4 worm cellular contexts compared by ENCODE assay signal in genomic region chrIII:623754-624153, ce11.
TF ChIP-seq lines count a peak whose summit lies in the region.

No protein-coding gene starts in this region.

TF ChIP-seq in whole organism, L2 larva, 48 proteins besides CTCF, POLR2A, EP300 and RAD21 (continued from another document):
- peak; percentile 84 for TF ChIP-seq nhr-21 (tag; optimal IDR thresholded peaks at IDR 0.05; lab: Kevin White, UChicago)
- no peak for TF ChIP-seq dmd-4 (tag; optimal IDR thresholded peaks at IDR 0.05; lab: Kevin White, UChicago)
- no peak for TF ChIP-seq ceh-16 (tag; optimal IDR thresholded peaks at IDR 0.05; lab: Kevin White, UChicago)
- TF ChIP-seq lin-11 (tag; optimal IDR thresholded peaks at IDR 0.05; lab: Kevin White, UChicago), result peak; percentile 85
- peak; percentile 95 for TF ChIP-seq F13H6.1 (tag; optimal IDR thresholded peaks at IDR 0.05; lab: Kevin White, UChicago)
- TF ChIP-seq nhr-77 (tag; optimal IDR thresholded peaks at IDR 0.05; lab: Kevin White, UChicago), result no peak
- TF ChIP-seq mbf-1 (tag; optimal IDR thresholded peaks at IDR 0.05; lab: Kevin White, UChicago), result no peak
- peak; percentile 86 for TF ChIP-seq zag-1 (tag; optimal IDR thresholded peaks at IDR 0.05; lab: Kevin White, UChicago)
- no peak for TF ChIP-seq ztf-1 (GFP tag; conservative IDR thresholded peaks at IDR 0.05; lab: Robert Waterston, UW)
- TF ChIP-seq Y55F3AM.14 (GFP tag; optimal IDR thresholded peaks at IDR 0.05; lab: Kevin White, UChicago), result peak; percentile 59
- peak; percentile 30 for TF ChIP-seq nhr-6 (tag; optimal IDR thresholded peaks at IDR 0.05; lab: Kevin White, UChicago)
- TF ChIP-seq nhr-10 (tag; optimal IDR thresholded peaks at IDR 0.05; lab: Kevin White, UChicago), result no peak
- peak; percentile 83 for TF ChIP-seq sma-3 (GFP tag; optimal IDR thresholded peaks at IDR 0.05; lab: Kevin White, UChicago)
- peak; percentile 24 for TF ChIP-seq blmp-1 (tag; optimal IDR thresholded peaks at IDR 0.05; lab: Kevin White, UChicago; ENCODE audit: insufficient read depth)
- peak; percentile 60 for TF ChIP-seq ztf-4 (tag; optimal IDR thresholded peaks at IDR 0.05; lab: Kevin White, UChicago)
- TF ChIP-seq aly-2 (tag; optimal IDR thresholded peaks at IDR 0.05; lab: Kevin White, UChicago), result no peak
- no peak for TF ChIP-seq ceh-82 (tag; optimal IDR thresholded peaks at IDR 0.05; lab: Kevin White, UChicago)
- peak; percentile 77 for TF ChIP-seq lin-13 (GFP tag; optimal IDR thresholded peaks at IDR 0.05; lab: Kevin White, UChicago)
- no peak for TF ChIP-seq elt-3 (tag; optimal IDR thresholded peaks at IDR 0.05; lab: Kevin White, UChicago)
- peak; percentile 22 for TF ChIP-seq ama-1 (optimal IDR thresholded peaks at IDR 0.05; lab: Kevin White, UChicago)
- TF ChIP-seq nhr-237 (tag; optimal IDR thresholded peaks at IDR 0.05; lab: Kevin White, UChicago), result no peak
- no peak for TF ChIP-seq nhr-23 (tag; optimal IDR thresholded peaks at IDR 0.05; lab: Kevin White, UChicago)
- peak; percentile 73 for TF ChIP-seq gmeb-1 (tag; optimal IDR thresholded peaks at IDR 0.05; lab: Kevin White, UChicago)
- no peak for TF ChIP-seq ZK546.5 (tag; optimal IDR thresholded peaks at IDR 0.05; lab: Kevin White, UChicago)
- no peak for TF ChIP-seq skn-1 (tag; optimal IDR thresholded peaks at IDR 0.05; lab: Kevin White, UChicago)
- TF ChIP-seq nhr-129 (tag; optimal IDR thresholded peaks at IDR 0.05; lab: Kevin White, UChicago), result peak; percentile 92

TF ChIP-seq in whole organism, L4 larva, 104 proteins besides CTCF, POLR2A, EP300 and RAD21 (continued from another document and continues in another):
- TF ChIP-seq ZK337.2 (GFP tag; IDR thresholded peaks at IDR 0.05; lab: Robert Waterston, UW), result no peak
- peak; percentile 90 for TF ChIP-seq nhr-6 (tag; optimal IDR thresholded peaks at IDR 0.05; lab: Kevin White, UChicago)
- TF ChIP-seq aly-2 (tag; optimal IDR thresholded peaks at IDR 0.05; lab: Kevin White, UChicago), result no peak
- no peak for TF ChIP-seq ama-1 (optimal IDR thresholded peaks at IDR 0.05; lab: Kevin White, UChicago)
- no peak for TF ChIP-seq daf-19 (GFP tag; conservative IDR thresholded peaks at IDR 0.05; lab: Robert Waterston, UW)
- TF ChIP-seq cey-2 (tag; optimal IDR thresholded peaks at IDR 0.05; lab: Kevin White, UChicago; ENCODE audit: borderline replicate concordance, insufficient read depth), result no peak
- peak; percentile 65; the same call in 1 of the 2 replicates for TF ChIP-seq set-16 (GFP tag; IDR thresholded peaks at IDR 0.05; lab: Robert Waterston, UW)
- peak; percentile 80 for TF ChIP-seq rbr-2 (tag; optimal IDR thresholded peaks at IDR 0.05; lab: Kevin White, UChicago)
- no peak for TF ChIP-seq ztf-7 (tag; optimal IDR thresholded peaks at IDR 0.05; lab: Kevin White, UChicago)
- TF ChIP-seq unc-39 (tag; optimal IDR thresholded peaks at IDR 0.05; lab: Kevin White, UChicago), result no peak
- TF ChIP-seq pqm-1 (tag; optimal IDR thresholded peaks at IDR 0.05; lab: Kevin White, UChicago), result peak; percentile 97
- TF ChIP-seq zag-1 (tag; optimal IDR thresholded peaks at IDR 0.05; lab: Kevin White, UChicago), result no peak
- peak; percentile 26 for TF ChIP-seq egl-27 (tag; optimal IDR thresholded peaks at IDR 0.05; lab: Kevin White, UChicago)
- TF ChIP-seq aha-1 (tag; lab: Kevin White, UChicago), result peak; percentile 99
- TF ChIP-seq lim-7 (GFP tag; IDR thresholded peaks at IDR 0.05; lab: Robert Waterston, UW), result no peak
- TF ChIP-seq lin-1 (GFP tag; IDR thresholded peaks at IDR 0.05; lab: Robert Waterston, UW), result peak; percentile 73; the same call in 1 of the 2 replicates
- TF ChIP-seq nhr-77 (tag; optimal IDR thresholded peaks at IDR 0.05; lab: Kevin White, UChicago), result peak; percentile 97
- TF ChIP-seq T20F7.1 (GFP tag; optimal IDR thresholded peaks at IDR 0.05; lab: Kevin White, UChicago), result no peak
- peak in 1 of 2 experiments; percentile 42 for TF ChIP-seq unc-62 (GFP tag; optimal IDR thresholded peaks at IDR 0.05 in 1 of 2; lab: Kevin White, UChicago)
- TF ChIP-seq unc-62 (tag; optimal IDR thresholded peaks at IDR 0.05; lab: Kevin White, UChicago), result no peak
- TF ChIP-seq duxl-1 (tag; optimal IDR thresholded peaks at IDR 0.05; lab: Kevin White, UChicago; ENCODE audit: poor library complexity), result peak; percentile 42
- 0 out of 2 replicates have a peak, but pooled peaks have one; percentile 59 for TF ChIP-seq ctbp-1 (GFP tag; IDR thresholded peaks at IDR 0.05; lab: Robert Waterston, UW)
- peak; percentile 78 for TF ChIP-seq nhr-102 (tag; optimal IDR thresholded peaks at IDR 0.05; lab: Kevin White, UChicago)
- TF ChIP-seq zfp-3 (GFP tag; conservative IDR thresholded peaks at IDR 0.05; lab: Robert Waterston, UW), result no peak
- TF ChIP-seq nhr-48 (tag; optimal IDR thresholded peaks at IDR 0.05; lab: Kevin White, UChicago), result peak; percentile 83
- TF ChIP-seq ceh-20 (GFP tag; IDR thresholded peaks at IDR 0.05; lab: Robert Waterston, UW), result peak; percentile 86
- peak; percentile 25 for TF ChIP-seq fkh-10 (GFP tag; optimal IDR thresholded peaks at IDR 0.05; lab: Kevin White, UChicago)
- peak; percentile 99 for TF ChIP-seq dve-1 (tag; optimal IDR thresholded peaks at IDR 0.05; lab: Kevin White, UChicago; ENCODE audit: insufficient read depth)
- TF ChIP-seq gei-8 (GFP tag; optimal IDR thresholded peaks at IDR 0.05; lab: Kevin White, UChicago), result peak; percentile 63
- TF ChIP-seq mdt-29 (GFP tag; IDR thresholded peaks at IDR 0.05; lab: Robert Waterston, UW), result no peak
- peak; percentile 66; the same call in 1 of the 2 replicates for TF ChIP-seq T26A8.4 (GFP tag; IDR thresholded peaks at IDR 0.05; lab: Robert Waterston, UW)
- TF ChIP-seq madf-9 (GFP tag; conservative IDR thresholded peaks at IDR 0.05; lab: Robert Waterston, UW), result peak; percentile 58; the same call in 1 of the 2 replicates
- no peak for TF ChIP-seq fos-1 (tag; optimal IDR thresholded peaks at IDR 0.05; lab: Kevin White, UChicago)
- TF ChIP-seq daf-12 (tag; optimal IDR thresholded peaks at IDR 0.05; lab: Kevin White, UChicago), result no peak
- peak; percentile 87 for TF ChIP-seq nhr-11 (tag; optimal IDR thresholded peaks at IDR 0.05; lab: Kevin White, UChicago)

TF ChIP-seq in whole organism, late embryonic, 69 proteins besides CTCF, POLR2A, EP300 and RAD21 (continued from another document):
- peak; percentile 85 for TF ChIP-seq nfya-1 (tag; optimal IDR thresholded peaks at IDR 0.05; lab: Kevin White, UChicago)
- TF ChIP-seq syd-9 (tag; optimal IDR thresholded peaks at IDR 0.05; lab: Kevin White, UChicago), result no peak

TF ChIP-seq in whole organism, mixed stage, embryonic, 35 proteins besides CTCF, POLR2A, EP300 and RAD21 (continued from another document):
- TF ChIP-seq mep-1 (tag; optimal IDR thresholded peaks at IDR 0.05; lab: Kevin White, UChicago), result peak; percentile 79
- TF ChIP-seq hlh-1 (tag; optimal IDR thresholded peaks at IDR 0.05; lab: Kevin White, UChicago), result peak; percentile 63
- peak; percentile 16 for TF ChIP-seq lin-13 (tag; optimal IDR thresholded peaks at IDR 0.05; lab: Kevin White, UChicago)
- no peak for TF ChIP-seq ceh-83 (GFP tag; optimal IDR thresholded peaks at IDR 0.05; lab: Kevin White, UChicago)
- TF ChIP-seq lin-32 (GFP tag; optimal IDR thresholded peaks at IDR 0.05; lab: Kevin White, UChicago), result peak; percentile 15
- no peak for TF ChIP-seq unc-39 (tag; optimal IDR thresholded peaks at IDR 0.05; lab: Kevin White, UChicago)
